Worm (Caenorhabditis elegans) whole organism, late embryonic: ENCODE results near the gene Y47D3B.12.

Source experiments
- K09A11.1 ChIP-seq: sonication (generic microtip); optimal IDR thresholded peaks from 2 replicates; lab custom pipeline; 2017; ENCODE audit warnings: antibody characterized with exemption, mild to moderate bottlenecking, missing genetic modification characterization, missing compliant biosample characterization; ENCODE audit not compliant: insufficient read depth
- ama-1 ChIP-seq: fragments of 150-350 bp; optimal IDR thresholded peaks from 2 replicates; lab custom pipeline; 2014
- ceh-2 ChIP-seq: sonication (generic microtip); optimal IDR thresholded peaks from 2 replicates; lab custom pipeline; 2016; ENCODE audit warnings: missing genotype, missing genetic modification characterization, missing compliant biosample characterization
- fkh-6 ChIP-seq: sonication (generic microtip); optimal IDR thresholded peaks from 2 replicates; lab custom pipeline; 2016; ENCODE audit warnings: missing genetic modification characterization, missing compliant biosample characterization
- gmeb-2 ChIP-seq: sonication (generic microtip); optimal IDR thresholded peaks from 2 replicates; lab custom pipeline; 2016; ENCODE audit warnings: missing genetic modification characterization, inconsistent platforms, missing compliant biosample characterization
- hlh-15 ChIP-seq: sonication (generic microtip); optimal IDR thresholded peaks from 2 replicates; lab custom pipeline; 2016; ENCODE audit warnings: missing genetic modification characterization, missing compliant biosample characterization
- nhr-11 ChIP-seq: fragments of 150-350 bp; optimal IDR thresholded peaks from 2 replicates; lab custom pipeline; 2014; ENCODE audit warnings: missing biosample characterization, missing genetic modification characterization
- nhr-232 ChIP-seq: sonication (generic microtip); optimal IDR thresholded peaks from 2 replicates; lab custom pipeline; 2016; ENCODE audit warnings: missing genetic modification characterization, missing compliant biosample characterization
- ref-2 ChIP-seq: sonication (generic microtip); optimal IDR thresholded peaks from 2 replicates; lab custom pipeline; 2016; ENCODE audit warnings: missing genetic modification characterization, missing compliant biosample characterization
- tbx-2 ChIP-seq: sonication (generic microtip); optimal IDR thresholded peaks from 2 replicates; lab custom pipeline; 2016; ENCODE audit warnings: missing genetic modification characterization, missing compliant biosample characterization

DNA sequence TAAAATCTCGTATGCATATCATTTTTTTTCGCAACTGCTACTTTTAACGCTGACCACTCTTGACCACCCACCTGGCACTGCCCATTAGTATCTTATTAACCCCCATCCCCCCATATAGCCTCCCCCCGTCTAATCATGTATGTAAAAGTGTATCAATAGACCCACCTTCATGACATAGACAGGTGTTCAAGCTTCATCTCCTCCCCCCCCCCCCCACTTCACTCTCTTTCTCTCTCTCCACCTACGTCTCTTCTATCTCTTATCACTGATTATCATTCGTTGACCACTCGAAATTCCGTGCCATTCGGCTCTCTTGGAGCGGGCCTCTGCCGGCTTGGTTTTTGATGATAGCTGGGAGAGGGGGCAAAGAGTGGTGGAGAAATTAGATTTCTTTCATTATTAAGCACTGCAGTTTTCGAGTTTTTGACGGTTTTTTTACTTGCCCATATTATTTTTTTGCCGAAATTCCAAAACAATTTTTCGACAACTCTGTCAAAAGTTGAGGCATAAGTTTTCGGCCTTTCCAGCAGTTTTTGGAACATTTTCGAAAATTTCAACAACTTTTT lies 47.0 kb upstream of the Y47D3B.12 start:
- TF ChIP-seq ref-2 (no peak), ama-1 (no peak), gmeb-2 (tag; lab: Kevin White, UChicago) (no peak), nhr-232 (tag; lab: Kevin White, UChicago) (no peak), tbx-2 (tag; lab: Kevin White, UChicago) (no peak), ceh-2 (tag; lab: Kevin White, UChicago) (no peak), fkh-6 (tag; lab: Kevin White, UChicago) (no peak), hlh-15 (tag; lab: Kevin White, UChicago) (no peak), K09A11.1 (tag; lab: Kevin White, UChicago) (no peak), nhr-11 (tag; lab: Kevin White, UChicago) (no peak)
